Fruit fly (Drosophila melanogaster) whole organism, adult: Measurements from ENCODE around the gene Nf-YB.

Experiments
- CG11617 ChIP-seq: fragments of 200-800 bp; sonication (Bioruptor generic); optimal IDR thresholded peaks from 2 replicates; lab custom pipeline; 2017; ENCODE audit warnings: mild to moderate bottlenecking, missing biosample characterization, missing genetic modification reagents, missing genetic modification characterization
- CG12768 ChIP-seq: fragments of 200-800 bp; sonication (Bioruptor generic); optimal IDR thresholded peaks from 2 replicates; lab custom pipeline; 2017; ENCODE audit warnings: missing biosample characterization, missing genetic modification characterization, mild to moderate bottlenecking, moderate library complexity, missing genetic modification reagents
- CG14711 ChIP-seq: fragments of 200-800 bp; sonication (Bioruptor generic); optimal IDR thresholded peaks from 2 replicates; lab custom pipeline; 2018; ENCODE audit warnings: missing biosample characterization, mild to moderate bottlenecking, missing genetic modification characterization, moderate library complexity
- CG1620 ChIP-seq: fragments of 200-800 bp; sonication (Bioruptor generic); optimal IDR thresholded peaks from 2 replicates; lab custom pipeline; 2016; ENCODE audit warnings: missing biosample characterization, missing genetic modification characterization
- CG33017 ChIP-seq: fragments of 200-800 bp; sonication (Bioruptor generic); optimal IDR thresholded peaks from 2 replicates; lab custom pipeline; 2018; ENCODE audit warnings: missing biosample characterization, mild to moderate bottlenecking, missing genetic modification characterization, moderate library complexity
- CG5204 ChIP-seq: fragments of 200-800 bp; sonication (Bioruptor generic); optimal IDR thresholded peaks from 2 replicates; lab custom pipeline; 2016; ENCODE audit warnings: missing biosample characterization, missing genetic modification characterization
- CG7045 ChIP-seq: fragments of 200-800 bp; sonication (Bioruptor generic); optimal IDR thresholded peaks from 2 replicates; lab custom pipeline; 2017; ENCODE audit warnings: missing biosample characterization, mild to moderate bottlenecking, missing genetic modification characterization
- CG7101 ChIP-seq: fragments of 200-800 bp; sonication (Bioruptor generic); optimal IDR thresholded peaks from 2 replicates; lab custom pipeline; 2018; ENCODE audit warnings: missing biosample characterization, mild to moderate bottlenecking, missing genetic modification characterization, moderate library complexity
- Clk ChIP-seq: fragments of 200-800 bp; sonication (Bioruptor generic); optimal IDR thresholded peaks from 2 replicates; lab custom pipeline; 2017; ENCODE audit warnings: missing biosample characterization, missing genetic modification characterization
- Crg-1 ChIP-seq: fragments of 200-800 bp; sonication (Bioruptor generic); optimal IDR thresholded peaks from 2 replicates; lab custom pipeline; 2016; ENCODE audit warnings: missing biosample characterization, missing genetic modification characterization
- Hr96 ChIP-seq: fragments of 200-800 bp; sonication (Bioruptor generic); optimal IDR thresholded peaks from 2 replicates; lab custom pipeline; 2016; ENCODE audit warnings: missing biosample characterization, missing genetic modification characterization
- Mnt ChIP-seq: fragments of 200-800 bp; sonication (Bioruptor generic); optimal IDR thresholded peaks from 2 replicates; lab custom pipeline; 2016; ENCODE audit warnings: missing biosample characterization, mild to moderate bottlenecking, missing genetic modification characterization
- bab1 ChIP-seq: fragments of 200-800 bp; sonication (Bioruptor generic); optimal IDR thresholded peaks from 3 replicates; lab custom pipeline; 2019; ENCODE audit warnings: missing biosample characterization, mild to moderate bottlenecking, missing genetic modification characterization, moderate library complexity
- cic ChIP-seq: fragments of 200-800 bp; sonication (Bioruptor generic); optimal IDR thresholded peaks from 2 replicates; lab custom pipeline; 2017; ENCODE audit warnings: missing biosample characterization, mild to moderate bottlenecking, missing genetic modification characterization, moderate library complexity
- cnc ChIP-seq, 2 experiments: fragments of >200 bp; optimal IDR thresholded peaks; 2 replicates each; lab custom pipeline; 2017
- kay ChIP-seq: fragments of 200-800 bp; sonication (Bioruptor generic); peaks from one replicate; lab custom pipeline; 2016; ENCODE audit warnings: missing biosample characterization, missing genetic modification characterization, borderline replicate concordance
- ovo ChIP-seq: fragments of 200-800 bp; sonication (Bioruptor generic); optimal IDR thresholded peaks from 2 replicates; lab custom pipeline; 2016; ENCODE audit warnings: missing biosample characterization, missing genetic modification characterization
- pad ChIP-seq: fragments of 200-800 bp; sonication (Bioruptor generic); optimal IDR thresholded peaks from 3 replicates; lab custom pipeline; 2017; ENCODE audit warnings: missing biosample characterization, missing genetic modification characterization, mild to moderate bottlenecking, moderate library complexity, missing genetic modification reagents
- tj ChIP-seq: fragments of 200-800 bp; sonication (Bioruptor generic); optimal IDR thresholded peaks from 3 replicates; lab custom pipeline; 2017; ENCODE audit warnings: missing biosample characterization, mild to moderate bottlenecking, missing genetic modification characterization, moderate library complexity
- toe ChIP-seq: fragments of 200-800 bp; sonication (Bioruptor generic); optimal IDR thresholded peaks from 2 replicates; lab custom pipeline; 2016; ENCODE audit warnings: missing biosample characterization, missing genetic modification characterization

The Nf-YB gene

DNA sequence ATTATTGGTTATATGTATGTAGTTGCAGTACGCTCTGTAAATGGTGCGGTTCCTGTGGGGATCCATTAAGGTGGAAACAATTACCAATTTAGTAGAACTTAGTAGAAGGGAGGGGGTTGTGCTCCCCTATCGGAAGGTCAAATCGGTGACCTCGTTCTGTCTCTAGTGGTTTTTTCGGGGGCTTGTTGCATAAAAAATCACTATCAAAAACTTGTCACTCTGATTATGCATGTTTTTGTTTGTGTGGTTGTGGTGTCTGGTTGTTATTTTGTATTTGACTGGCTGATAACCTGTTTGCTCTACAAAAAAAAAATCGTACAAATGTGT lies 27.6 kb downstream of the Nf-YB start:
- TF ChIP-seq Crg-1 (GFP tag; lab: Kevin White, UChicago), result no peak
- no peak for TF ChIP-seq Mnt
- TF ChIP-seq CG5204 (GFP tag; lab: Kevin White, UChicago), result no peak
- no peak for TF ChIP-seq CG7045
- no peak for TF ChIP-seq Clk (GFP tag; lab: Kevin White, UChicago)
- TF ChIP-seq toe, result no peak
- TF ChIP-seq CG11617 (GFP tag; lab: Kevin White, UChicago), result no peak
- TF ChIP-seq CG12768 (GFP tag; lab: Kevin White, UChicago), result no peak
- TF ChIP-seq pad (GFP tag; lab: Kevin White, UChicago), result no peak

- TF ChIP-seq ovo (GFP tag; lab: Kevin White, UChicago) (peak; percentile 45), CG7101 (tag; lab: Kevin White, UChicago) (peak; percentile 68), CG5204 (GFP tag; lab: Kevin White, UChicago) (peak; percentile 30), bab1 (GFP tag; lab: Kevin White, UChicago) (peak; percentile 33), CG14711 (tag; lab: Kevin White, UChicago) (peak; percentile 36), Clk (GFP tag; lab: Kevin White, UChicago) (no peak), cnc (optimal IDR thresholded peaks at IDR 0.05; lab: Kevin White, UChicago) (no peak), tj (GFP tag; lab: Kevin White, UChicago) (peak; percentile 47), kay (GFP tag; lab: Kevin White, UChicago) (peak; percentile 39), CG1620 (GFP tag; lab: Kevin White, UChicago) (peak; percentile 30), Hr96 (peak; percentile 26), CG7045 (peak; percentile 40), pad (GFP tag; lab: Kevin White, UChicago) (peak; percentile 83), CG12768 (GFP tag; lab: Kevin White, UChicago) (no peak), cic (GFP tag; lab: Kevin White, UChicago) (peak; percentile 12), CG33017 (tag; lab: Kevin White, UChicago) (peak; percentile 46), Mnt (peak; percentile 54), Crg-1 (GFP tag; lab: Kevin White, UChicago) (no peak), CG11617 (GFP tag; lab: Kevin White, UChicago) (peak; percentile 89), toe (no peak)
These were observed 28.1 kb downstream of the Nf-YB start, which contains the start of gene fbp for dm6 chr2L:19763773-19764580. Gene fbp (minus strand): TSS chr2L:19764136.

DNA sequence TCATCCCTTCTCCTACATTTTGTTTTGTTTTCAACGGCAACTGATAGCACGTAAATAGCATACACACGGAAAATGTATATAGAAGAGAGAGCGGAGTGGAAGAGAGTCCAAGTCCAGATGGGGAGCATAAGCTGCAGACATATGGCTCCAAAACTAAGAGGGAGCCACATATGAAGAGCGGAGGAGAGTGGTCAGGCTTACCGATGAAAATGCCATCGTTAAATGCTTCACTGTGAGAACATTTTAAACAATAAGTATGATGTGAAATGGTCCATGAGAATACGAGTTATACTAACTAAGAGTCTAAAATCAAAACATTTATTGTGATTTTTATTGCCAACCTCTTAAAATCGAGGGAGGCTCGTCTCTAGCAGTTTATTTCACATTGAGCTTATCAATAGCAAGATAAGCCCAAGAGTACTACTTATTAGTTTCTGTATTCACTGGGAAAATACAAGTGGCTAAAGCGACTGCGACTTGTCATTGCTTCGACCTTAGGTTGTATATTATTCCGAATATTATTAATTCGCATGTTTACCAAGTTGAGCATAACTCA lies 28.8 kb downstream of the Nf-YB start:
- TF ChIP-seq toe, result no peak
- no peak for TF ChIP-seq kay (GFP tag; lab: Kevin White, UChicago)
- no peak for TF ChIP-seq ovo (GFP tag; lab: Kevin White, UChicago)
- TF ChIP-seq CG1620 (GFP tag; lab: Kevin White, UChicago), result no peak
- no peak for TF ChIP-seq tj (GFP tag; lab: Kevin White, UChicago)

dm6 chr2L:19765406-19765805 lies 29.6 kb downstream of the Nf-YB start:
- TF ChIP-seq Mnt, result no peak
- no peak for TF ChIP-seq kay (GFP tag; lab: Kevin White, UChicago)
- no peak for TF ChIP-seq Hr96
- TF ChIP-seq CG5204 (GFP tag; lab: Kevin White, UChicago), result no peak
- TF ChIP-seq Clk (GFP tag; lab: Kevin White, UChicago), result no peak
- TF ChIP-seq ovo (GFP tag; lab: Kevin White, UChicago), result no peak
- no peak for TF ChIP-seq CG12768 (GFP tag; lab: Kevin White, UChicago)
- no peak for TF ChIP-seq tj (GFP tag; lab: Kevin White, UChicago)
- no peak for TF ChIP-seq bab1 (GFP tag; lab: Kevin White, UChicago)
- no peak for TF ChIP-seq cnc (optimal IDR thresholded peaks at IDR 0.05; lab: Kevin White, UChicago)
- no peak for TF ChIP-seq pad (GFP tag; lab: Kevin White, UChicago)
- no peak for TF ChIP-seq CG7101 (tag; lab: Kevin White, UChicago)
- TF ChIP-seq CG14711 (tag; lab: Kevin White, UChicago), result no peak
- TF ChIP-seq Crg-1 (GFP tag; lab: Kevin White, UChicago), result no peak
- no peak for TF ChIP-seq CG7045
- TF ChIP-seq CG11617 (GFP tag; lab: Kevin White, UChicago), result no peak
- TF ChIP-seq CG33017 (tag; lab: Kevin White, UChicago), result no peak
- no peak for TF ChIP-seq toe
- TF ChIP-seq CG1620 (GFP tag; lab: Kevin White, UChicago), result no peak

DNA sequence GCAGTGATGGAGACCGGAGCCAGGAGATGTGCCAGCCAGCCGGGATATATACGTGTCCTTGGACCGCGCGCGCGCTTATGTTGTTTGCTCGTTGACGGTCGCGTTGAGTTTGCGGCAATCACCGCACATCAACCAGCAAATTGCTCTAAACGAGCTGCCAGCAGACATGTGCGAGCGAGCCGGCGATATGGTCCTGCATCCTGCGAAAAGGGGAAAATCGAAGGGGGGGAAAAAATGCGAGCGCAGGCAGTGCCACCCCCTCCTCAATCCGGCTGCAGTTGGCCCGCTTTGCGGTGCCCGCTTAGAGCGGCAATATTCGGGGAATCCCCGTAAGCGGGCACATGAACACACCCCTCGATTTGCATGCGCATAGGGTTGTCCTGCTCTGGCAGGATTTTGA lies 33.1 kb downstream of the Nf-YB start, which contains the start of gene bsh:
Gene bsh, minus strand, starts transcription at position 101 of the 400 bp plus-strand sequence.
- no peak for TF ChIP-seq CG11617 (GFP tag; lab: Kevin White, UChicago)

DNA sequence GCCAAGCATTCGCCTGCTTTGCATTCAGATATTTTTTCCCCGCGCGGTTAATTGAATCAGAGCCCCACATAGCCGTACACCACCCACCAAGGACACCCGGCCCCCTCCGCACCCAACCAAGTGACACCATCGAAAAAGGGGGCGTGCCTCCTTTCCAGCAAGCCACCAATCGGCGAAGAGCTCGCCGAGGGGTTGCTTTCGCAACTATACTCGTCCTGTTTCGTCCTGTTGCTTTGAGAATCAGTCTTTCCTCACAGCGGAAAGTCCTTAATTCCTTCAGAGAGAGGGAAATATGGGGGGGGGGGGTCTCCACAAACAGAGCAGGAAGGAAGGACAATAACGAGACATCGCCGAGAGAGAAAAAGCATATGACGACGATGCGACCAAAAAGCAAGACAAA lies 33.9 kb downstream of the Nf-YB start:
- TF ChIP-seq Crg-1 (GFP tag; lab: Kevin White, UChicago) (no peak), CG5204 (GFP tag; lab: Kevin White, UChicago) (no peak), CG33017 (tag; lab: Kevin White, UChicago) (no peak), cic (GFP tag; lab: Kevin White, UChicago) (no peak), CG12768 (GFP tag; lab: Kevin White, UChicago) (no peak), CG7045 (no peak), kay (GFP tag; lab: Kevin White, UChicago) (no peak), bab1 (GFP tag; lab: Kevin White, UChicago) (no peak), CG14711 (tag; lab: Kevin White, UChicago) (no peak), Mnt (no peak), CG11617 (GFP tag; lab: Kevin White, UChicago) (no peak), tj (GFP tag; lab: Kevin White, UChicago) (no peak), cnc (optimal IDR thresholded peaks at IDR 0.05; lab: Kevin White, UChicago) (no peak), pad (GFP tag; lab: Kevin White, UChicago) (no peak), CG7101 (tag; lab: Kevin White, UChicago) (no peak), CG1620 (GFP tag; lab: Kevin White, UChicago) (no peak), Clk (GFP tag; lab: Kevin White, UChicago) (no peak), toe (no peak)
